Fruit fly (Drosophila melanogaster) whole organism: ENCODE results near the gene ssp6.

ENCODE experiments used
- CG8478 ChIP-seq: fragments of >200 bp; optimal IDR thresholded peaks from 2 replicates; lab custom pipeline; 2018; ENCODE audit warnings: inconsistent platforms
- Dll ChIP-seq: fragments of >200 bp; optimal IDR thresholded peaks from 2 replicates; lab custom pipeline; 2017
- EcR ChIP-seq, 2 experiments: fragments of >200 bp; optimal IDR thresholded peaks; 2 replicates each; lab custom pipeline; 2017; ENCODE audit warnings: missing biosample characterization in 2 of 2, missing genetic modification characterization in 2 of 2, missing genetic modification reagents in 2 of 2
- pan ChIP-seq: fragments of >200 bp; optimal IDR thresholded peaks from 2 replicates; lab custom pipeline; 2017
- psq ChIP-seq: fragments of >200 bp; optimal IDR thresholded peaks from 2 replicates; lab custom pipeline; 2017
- usp ChIP-seq: fragments of >200 bp; optimal IDR thresholded peaks from 2 replicates; lab custom pipeline; 2017; ENCODE audit warnings: missing biosample characterization, missing genetic modification characterization, mixed read lengths

The ssp6 gene

dm6 chr3L:6076429-6076828 lies at the start of gene ssp6:
TSS of gene ssp6 (plus strand) at chr3L:6076722.
- TF ChIP-seq Dll (lab: Kevin White, UChicago) (no peak), CG8478 (lab: Kevin White, UChicago) (no peak), EcR (GFP tag; optimal IDR thresholded peaks at IDR 0.05; lab: Kevin White, UChicago) (no peak), pan (lab: Kevin White, UChicago) (no peak), psq (lab: Kevin White, UChicago) (no peak), usp (GFP tag; lab: Kevin White, UChicago) (no peak)

- no peak for TF ChIP-seq EcR (GFP tag; optimal IDR thresholded peaks at IDR 0.05; lab: Kevin White, UChicago)
- no peak for TF ChIP-seq usp (GFP tag; lab: Kevin White, UChicago)
- no peak for TF ChIP-seq pan (lab: Kevin White, UChicago)
- no peak for TF ChIP-seq psq (lab: Kevin White, UChicago)
- no peak for TF ChIP-seq CG8478 (lab: Kevin White, UChicago)
- no peak for TF ChIP-seq Dll (lab: Kevin White, UChicago)
Measured at dm6 chr3L:6033008-6033407, 43.5 kb upstream of the ssp6 start.

DNA sequence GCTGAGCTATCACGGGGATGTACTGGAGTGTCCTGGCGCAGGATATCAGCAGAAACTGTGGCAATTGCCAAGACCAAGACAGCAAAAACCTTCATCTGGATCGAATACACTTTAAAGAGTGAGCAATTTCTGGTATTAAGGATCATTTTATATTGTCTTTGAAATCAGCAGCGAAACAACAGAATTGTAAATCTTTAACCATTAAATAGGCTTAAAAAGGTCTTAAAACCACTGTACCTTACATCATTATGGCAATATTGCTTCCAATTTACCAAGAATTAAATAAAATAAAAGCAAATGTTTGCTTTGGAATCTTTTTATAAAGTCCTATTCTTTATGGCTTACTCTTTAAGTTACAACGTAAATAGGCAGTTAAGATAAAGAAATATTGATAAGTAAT lies 42.0 kb upstream of the ssp6 start, which contains the start of gene CG10477:
Gene CG10477, minus strand, starts transcription at position 101 of the 400 bp plus-strand sequence.
- no peak for TF ChIP-seq pan (lab: Kevin White, UChicago)
- no peak for TF ChIP-seq Dll (lab: Kevin White, UChicago)
- TF ChIP-seq psq (lab: Kevin White, UChicago), result no peak
- no peak for TF ChIP-seq EcR (GFP tag; optimal IDR thresholded peaks at IDR 0.05; lab: Kevin White, UChicago)
- no peak for TF ChIP-seq usp (GFP tag; lab: Kevin White, UChicago)
- no peak for TF ChIP-seq CG8478 (lab: Kevin White, UChicago)

DNA sequence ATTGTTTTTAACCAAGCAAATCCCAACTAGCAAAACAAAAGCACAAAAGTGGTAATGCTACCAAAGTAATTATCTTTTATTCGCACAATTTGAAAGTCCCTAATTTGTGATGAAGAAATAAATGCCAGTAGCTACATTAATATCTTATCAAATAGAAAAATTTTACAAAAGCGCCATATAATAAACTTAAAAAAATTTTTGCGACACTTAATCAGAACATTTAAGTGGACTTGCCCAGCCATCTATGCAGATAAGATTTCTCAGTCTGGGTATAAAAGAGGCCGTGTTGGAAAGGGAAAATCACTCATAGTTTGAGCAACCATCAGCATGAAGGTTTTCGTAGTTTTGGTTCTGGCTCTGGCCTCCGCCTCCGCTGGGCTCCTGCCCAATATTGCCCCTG lies 41.6 kb upstream of the ssp6 start, which contains the start of gene yip7:
Gene yip7, plus strand, starts transcription at position 301 of the 400 bp plus-strand sequence.
- TF ChIP-seq CG8478 (lab: Kevin White, UChicago) (no peak), psq (lab: Kevin White, UChicago) (no peak), pan (lab: Kevin White, UChicago) (no peak), usp (GFP tag; lab: Kevin White, UChicago) (no peak), EcR (GFP tag; optimal IDR thresholded peaks at IDR 0.05; lab: Kevin White, UChicago) (no peak), Dll (lab: Kevin White, UChicago) (no peak)

DNA sequence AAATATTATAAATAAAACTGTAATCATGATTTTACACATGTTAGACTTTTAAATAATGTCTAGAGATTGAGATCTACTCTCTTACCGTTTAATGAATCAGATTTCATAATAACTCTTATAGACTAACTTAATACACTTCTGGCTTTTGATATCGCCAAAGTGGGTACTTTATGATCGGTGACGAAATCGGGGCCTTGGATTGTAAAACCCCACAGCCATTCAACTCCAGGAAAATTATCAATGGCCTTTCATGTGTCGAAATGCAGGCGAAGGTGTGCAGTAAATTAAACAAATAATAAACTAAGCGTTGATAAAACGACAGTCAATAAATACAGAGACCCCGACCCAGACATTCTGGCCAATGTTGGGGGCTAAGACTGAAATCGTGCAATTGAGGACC lies 40.4 kb upstream of the ssp6 start:
- TF ChIP-seq CG8478 (lab: Kevin White, UChicago), result no peak
- TF ChIP-seq EcR (GFP tag; optimal IDR thresholded peaks at IDR 0.05; lab: Kevin White, UChicago), result no peak
- TF ChIP-seq psq (lab: Kevin White, UChicago), result no peak
- no peak for TF ChIP-seq Dll (lab: Kevin White, UChicago)
- TF ChIP-seq usp (GFP tag; lab: Kevin White, UChicago), result no peak
- TF ChIP-seq pan (lab: Kevin White, UChicago), result no peak

DNA sequence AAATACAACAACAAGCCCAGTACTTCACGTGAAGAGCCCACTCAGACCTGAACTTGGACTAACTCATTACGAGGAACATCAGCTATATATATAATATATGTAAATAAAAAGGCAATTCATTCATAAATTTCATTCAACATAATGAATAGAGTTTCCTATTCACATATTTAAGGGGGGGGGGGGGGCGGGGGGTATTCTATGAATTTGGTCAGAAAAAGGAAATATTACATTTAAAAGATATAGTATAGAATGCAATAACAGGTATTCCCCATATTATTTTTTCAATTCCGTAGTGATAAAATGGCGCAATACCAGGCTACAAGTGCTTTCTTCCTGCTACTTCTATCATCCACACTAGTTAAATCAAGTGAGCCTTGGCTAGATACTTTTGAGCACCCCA lies 39.7 kb upstream of the ssp6 start, which contains the start of gene CG6462:
Gene CG6462, plus strand, starts transcription at position 301 of the 400 bp plus-strand sequence.
- TF ChIP-seq EcR (GFP tag; optimal IDR thresholded peaks at IDR 0.05; lab: Kevin White, UChicago), result no peak
- TF ChIP-seq psq (lab: Kevin White, UChicago), result no peak
- TF ChIP-seq pan (lab: Kevin White, UChicago), result no peak
- no peak for TF ChIP-seq Dll (lab: Kevin White, UChicago)
- TF ChIP-seq usp (GFP tag; lab: Kevin White, UChicago), result no peak
- TF ChIP-seq CG8478 (lab: Kevin White, UChicago), result no peak

dm6 chr3L:6038720-6039205 lies 37.8 kb upstream of the ssp6 start, which contains the start of gene Jon65Aiv:
TSS of gene Jon65Aiv (plus strand) at chr3L:6039155.
- TF ChIP-seq Dll (lab: Kevin White, UChicago), result no peak
- no peak for TF ChIP-seq CG8478 (lab: Kevin White, UChicago)
- TF ChIP-seq pan (lab: Kevin White, UChicago), result no peak
- no peak for TF ChIP-seq usp (GFP tag; lab: Kevin White, UChicago)

- TF ChIP-seq CG8478 (lab: Kevin White, UChicago), result no peak
- no peak for TF ChIP-seq psq (lab: Kevin White, UChicago)
- no peak for TF ChIP-seq Dll (lab: Kevin White, UChicago)
- no peak for TF ChIP-seq pan (lab: Kevin White, UChicago)
- TF ChIP-seq EcR (GFP tag; optimal IDR thresholded peaks at IDR 0.05; lab: Kevin White, UChicago), result no peak
- no peak for TF ChIP-seq usp (GFP tag; lab: Kevin White, UChicago)
Measured at dm6 chr3L:6050230-6050807, 26.2 kb upstream of the ssp6 start, which contains the start of gene Jon65Aiii. TSS of gene Jon65Aiii (plus strand) at chr3L:6050757.

DNA sequence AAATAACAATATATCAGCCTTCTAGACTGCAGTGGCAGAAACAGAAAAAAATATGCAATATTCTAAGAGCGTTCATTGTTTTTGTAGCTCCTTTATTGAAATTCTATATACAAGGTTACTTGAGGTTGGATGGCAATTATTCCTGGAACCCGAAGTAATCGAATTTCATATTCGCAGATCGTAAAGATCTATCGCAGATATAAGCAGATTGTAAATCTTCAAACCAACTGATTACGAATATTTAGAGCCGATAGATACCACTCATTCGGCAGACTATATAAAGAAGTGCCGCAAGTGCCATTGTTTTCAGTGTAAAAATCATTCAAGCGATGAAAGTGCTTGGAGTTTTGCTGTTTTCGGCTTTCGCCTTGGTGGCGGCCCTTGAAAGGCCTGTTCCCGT lies 24.5 kb upstream of the ssp6 start, which contains the start of gene Jon65Aii:
Gene Jon65Aii, plus strand, starts transcription at position 301 of the 400 bp plus-strand sequence.
- no peak for TF ChIP-seq pan (lab: Kevin White, UChicago)
- TF ChIP-seq psq (lab: Kevin White, UChicago), result no peak
- no peak for TF ChIP-seq Dll (lab: Kevin White, UChicago)
- no peak for TF ChIP-seq usp (GFP tag; lab: Kevin White, UChicago)

- TF ChIP-seq psq (lab: Kevin White, UChicago), result no peak
- no peak for TF ChIP-seq usp (GFP tag; lab: Kevin White, UChicago)
- TF ChIP-seq pan (lab: Kevin White, UChicago), result no peak
- no peak for TF ChIP-seq CG8478 (lab: Kevin White, UChicago)
- TF ChIP-seq EcR (GFP tag; optimal IDR thresholded peaks at IDR 0.05; lab: Kevin White, UChicago), result no peak
- no peak for TF ChIP-seq Dll (lab: Kevin White, UChicago)
Measured at dm6 chr3L:6054343-6054742, 22.2 kb upstream of the ssp6 start, which contains the start of gene Jon65Ai. TSS of gene Jon65Ai (minus strand) at chr3L:6054443.

DNA sequence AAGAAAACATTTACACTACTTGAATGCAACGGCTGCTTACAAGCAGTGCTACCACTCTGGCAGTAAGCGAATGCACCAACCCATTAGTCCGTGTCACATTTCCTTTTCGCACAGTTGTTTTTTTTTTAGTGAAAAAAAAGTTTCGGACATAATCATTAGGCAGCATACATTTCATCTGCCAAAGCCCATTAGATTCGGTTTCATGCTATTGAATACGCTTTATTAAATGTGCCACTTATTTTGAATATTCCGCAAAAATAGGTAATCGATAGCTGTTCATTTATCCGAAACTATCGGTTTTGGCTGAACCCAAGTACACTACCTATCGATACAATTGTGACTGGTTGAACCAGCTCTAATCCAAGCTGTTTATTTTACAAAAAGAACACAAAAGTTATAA lies 21.7 kb upstream of the ssp6 start, which contains the start of gene tant:
Gene tant, plus strand, starts transcription at position 334 of the 400 bp plus-strand sequence.
- TF ChIP-seq pan (lab: Kevin White, UChicago), result no peak
- no peak for TF ChIP-seq EcR (GFP tag; optimal IDR thresholded peaks at IDR 0.05; lab: Kevin White, UChicago)
- no peak for TF ChIP-seq usp (GFP tag; lab: Kevin White, UChicago)
- TF ChIP-seq psq (lab: Kevin White, UChicago), result no peak
- no peak for TF ChIP-seq CG8478 (lab: Kevin White, UChicago)
- TF ChIP-seq Dll (lab: Kevin White, UChicago), result no peak
